Worm (Caenorhabditis elegans) whole organism, mixed stage, embryonic: ENCODE measurements around the gene fipp-1.

Experiments used
- M03D4.4 ChIP-seq: sonication (generic microtip); optimal IDR thresholded peaks from 2 replicates; lab custom pipeline; 2017; ENCODE audit warnings: mild to moderate bottlenecking, missing genetic modification characterization, missing compliant biosample characterization
- bed-3 ChIP-seq: fragments of 200-800 bp; sonication (Bioruptor generic); optimal IDR thresholded peaks from 3 replicates; lab custom pipeline; 2018; ENCODE audit warnings: mild to moderate bottlenecking, missing genetic modification characterization, moderate library complexity, missing compliant biosample characterization
- ceh-39 ChIP-seq: fragments of 150-350 bp; optimal IDR thresholded peaks from 2 replicates; lab custom pipeline; 2014; ENCODE audit warnings: missing biosample characterization, missing genetic modification characterization
- ceh-43 ChIP-seq: fragments of 200-800 bp; sonication (Bioruptor generic); optimal IDR thresholded peaks from 2 replicates; lab custom pipeline; 2018; ENCODE audit warnings: mild to moderate bottlenecking, missing genetic modification characterization, moderate library complexity, missing compliant biosample characterization
- ces-1 ChIP-seq: fragments of 150-350 bp; optimal IDR thresholded peaks from 2 replicates; lab custom pipeline; 2014; ENCODE audit warnings: missing biosample characterization, missing genetic modification reagents, missing genetic modification characterization
- cnd-1 ChIP-seq: fragments of 200-800 bp; sonication (Bioruptor generic); optimal IDR thresholded peaks from 2 replicates; lab custom pipeline; 2018; ENCODE audit warnings: mild to moderate bottlenecking, missing genetic modification characterization, missing compliant biosample characterization
- drap-1 ChIP-seq: fragments of 200-800 bp; sonication (Bioruptor generic); optimal IDR thresholded peaks from 3 replicates; lab custom pipeline; 2018; ENCODE audit warnings: mild to moderate bottlenecking, missing genetic modification characterization, missing compliant biosample characterization
- elt-1 ChIP-seq: sonication (generic microtip); optimal IDR thresholded peaks from 2 replicates; lab custom pipeline; 2017; ENCODE audit warnings: missing genetic modification characterization, mild to moderate bottlenecking, missing compliant biosample characterization, antibody characterized with exemption, moderate library complexity, borderline replicate concordance; ENCODE audit not compliant: insufficient read depth
- elt-3 ChIP-seq: fragments of 150-350 bp; optimal IDR thresholded peaks from 2 replicates; lab custom pipeline; 2014; ENCODE audit warnings: missing biosample characterization, missing genetic modification characterization
- flh-1 ChIP-seq: fragments of 200-800 bp; sonication (Bioruptor generic); optimal IDR thresholded peaks from 2 replicates; lab custom pipeline; 2018; ENCODE audit warnings: mild to moderate bottlenecking, missing genetic modification characterization, moderate library complexity, missing compliant biosample characterization
- ham-2 ChIP-seq: fragments of 200-800 bp; sonication (Bioruptor generic); optimal IDR thresholded peaks from 2 replicates; lab custom pipeline; 2018; ENCODE audit warnings: mild to moderate bottlenecking, missing genetic modification characterization, missing compliant biosample characterization
- hlh-1 ChIP-seq: fragments of 150-350 bp; optimal IDR thresholded peaks from 2 replicates; lab custom pipeline; 2014; ENCODE audit warnings: missing biosample characterization, missing genetic modification reagents, missing genetic modification characterization
- lin-13 ChIP-seq: fragments of 150-350 bp; optimal IDR thresholded peaks from 2 replicates; lab custom pipeline; 2014; ENCODE audit warnings: missing biosample characterization, missing genetic modification characterization
- lin-32 ChIP-seq: fragments of 200-800 bp; sonication (Bioruptor generic); optimal IDR thresholded peaks from 2 replicates; lab custom pipeline; 2018; ENCODE audit warnings: mild to moderate bottlenecking, missing genetic modification characterization, missing compliant biosample characterization
- lsy-2 ChIP-seq: fragments of 150-350 bp; optimal IDR thresholded peaks from 2 replicates; lab custom pipeline; 2014; ENCODE audit warnings: missing biosample characterization, missing genetic modification characterization
- mab-5 ChIP-seq: fragments of 150-350 bp; optimal IDR thresholded peaks from 2 replicates; lab custom pipeline; 2014; ENCODE audit warnings: missing biosample characterization, missing genetic modification characterization
- mep-1 ChIP-seq: fragments of 150-350 bp; optimal IDR thresholded peaks from 2 replicates; lab custom pipeline; 2017; ENCODE audit warnings: missing biosample characterization, missing genetic modification reagents, missing genetic modification characterization, inconsistent platforms
- mls-2 ChIP-seq: sonication (generic microtip); optimal IDR thresholded peaks from 2 replicates; lab custom pipeline; 2016; ENCODE audit warnings: mild to moderate bottlenecking, missing genetic modification characterization, moderate library complexity, missing compliant biosample characterization
- nhr-12 ChIP-seq: fragments of 150-350 bp; optimal IDR thresholded peaks from 2 replicates; lab custom pipeline; 2014; ENCODE audit warnings: missing biosample characterization, missing genetic modification characterization
- nhr-2 ChIP-seq: fragments of 150-350 bp; optimal IDR thresholded peaks from 2 replicates; lab custom pipeline; 2014; ENCODE audit warnings: missing biosample characterization, missing genetic modification characterization
- nhr-237 ChIP-seq: fragments of 150-350 bp; optimal IDR thresholded peaks from 2 replicates; lab custom pipeline; 2014; ENCODE audit warnings: missing biosample characterization, missing genetic modification characterization
- nhr-28 ChIP-seq: fragments of 150-350 bp; optimal IDR thresholded peaks from 2 replicates; lab custom pipeline; 2014; ENCODE audit warnings: missing biosample characterization, missing genetic modification characterization
- nhr-76 ChIP-seq: sonication (generic microtip); optimal IDR thresholded peaks from 2 replicates; lab custom pipeline; 2017; ENCODE audit warnings: missing biosample characterization, missing genetic modification characterization
- pha-4 ChIP-seq: fragments of 150-350 bp; optimal IDR thresholded peaks from 2 replicates; lab custom pipeline; 2018; ENCODE audit warnings: missing biosample characterization, missing genetic modification reagents, missing genetic modification characterization
- sem-2 ChIP-seq: fragments of 200-800 bp; sonication (Bioruptor generic); optimal IDR thresholded peaks from 2 replicates; lab custom pipeline; 2018; ENCODE audit warnings: mild to moderate bottlenecking, missing genetic modification characterization, missing compliant biosample characterization
- snpc-4 ChIP-seq: fragments of 150-350 bp; optimal IDR thresholded peaks from 2 replicates; lab custom pipeline; 2014; ENCODE audit warnings: missing biosample characterization, missing genetic modification characterization
- sptf-1 ChIP-seq: sonication (generic microtip); optimal IDR thresholded peaks from 2 replicates; lab custom pipeline; 2017; ENCODE audit warnings: mild to moderate bottlenecking, missing genetic modification characterization, moderate library complexity, missing compliant biosample characterization
- unc-120 ChIP-seq: sonication (generic microtip); optimal IDR thresholded peaks from 2 replicates; lab custom pipeline; 2017; ENCODE audit warnings: missing genetic modification characterization, missing compliant biosample characterization; ENCODE audit not compliant: poor library complexity, severe bottlenecking
- unc-39 ChIP-seq: fragments of 150-350 bp; optimal IDR thresholded peaks from 2 replicates; lab custom pipeline; 2014; ENCODE audit warnings: missing biosample characterization, missing genetic modification characterization
- unc-62 ChIP-seq: fragments of 150-350 bp; optimal IDR thresholded peaks from 2 replicates; lab custom pipeline; 2014; ENCODE audit warnings: missing biosample characterization, missing genetic modification reagents, missing genetic modification characterization
- zip-8 ChIP-seq: fragments of 150-350 bp; optimal IDR thresholded peaks from 2 replicates; lab custom pipeline; 2014; ENCODE audit warnings: missing biosample characterization, missing genetic modification characterization
- ztf-11 ChIP-seq: fragments of 150-350 bp; optimal IDR thresholded peaks from 2 replicates; lab custom pipeline; 2014; ENCODE audit warnings: missing biosample characterization, missing genetic modification characterization

Gene fipp-1

ce11 chrV:4382298-4382697, 10.7 kb downstream of the fipp-1 start, which contains the start of gene F13A2.1:
Gene F13A2.1 (minus strand): TSS chrV:4382398.
- TF ChIP-seq elt-1 (no peak), M03D4.4 (tag; lab: Kevin White, UChicago) (no peak), hlh-1 (tag; lab: Kevin White, UChicago) (no peak), nhr-2 (tag; lab: Kevin White, UChicago) (no peak), ham-2 (GFP tag; lab: Kevin White, UChicago) (no peak), mep-1 (tag; lab: Kevin White, UChicago) (no peak), drap-1 (GFP tag; lab: Kevin White, UChicago) (no peak), nhr-28 (tag; lab: Kevin White, UChicago) (no peak), sptf-1 (no peak), mls-2 (tag; lab: Kevin White, UChicago) (no peak), lin-32 (GFP tag; lab: Kevin White, UChicago) (no peak), snpc-4 (no peak), cnd-1 (tag; lab: Kevin White, UChicago) (no peak), flh-1 (GFP tag; lab: Kevin White, UChicago) (no peak), pha-4 (tag; lab: Kevin White, UChicago) (no peak), elt-3 (tag; lab: Kevin White, UChicago) (no peak), ztf-11 (no peak), lin-13 (tag; lab: Kevin White, UChicago) (no peak)

ce11 chrV:4384482-4384881, 12.9 kb downstream of the fipp-1 start, which contains the start of gene F13A2.2:
Gene F13A2.2 (minus strand): TSS chrV:4384582.
- TF ChIP-seq ham-2 (GFP tag; lab: Kevin White, UChicago): no peak
- no peak for TF ChIP-seq nhr-76 (tag; lab: Kevin White, UChicago)
- TF ChIP-seq elt-1: no peak
- no peak for TF ChIP-seq elt-3 (tag; lab: Kevin White, UChicago)
- no peak for TF ChIP-seq lin-32 (GFP tag; lab: Kevin White, UChicago)
- TF ChIP-seq cnd-1 (tag; lab: Kevin White, UChicago): no peak
- no peak for TF ChIP-seq ces-1
- no peak for TF ChIP-seq mls-2 (tag; lab: Kevin White, UChicago)
- TF ChIP-seq ceh-43 (GFP tag; lab: Kevin White, UChicago): no peak
- TF ChIP-seq sptf-1: no peak
- TF ChIP-seq hlh-1 (tag; lab: Kevin White, UChicago): no peak
- no peak for TF ChIP-seq zip-8
- no peak for TF ChIP-seq M03D4.4 (tag; lab: Kevin White, UChicago)
- no peak for TF ChIP-seq nhr-12 (tag; lab: Kevin White, UChicago)
- TF ChIP-seq unc-120 (tag; lab: Kevin White, UChicago): no peak
- no peak for TF ChIP-seq nhr-237 (tag; lab: Kevin White, UChicago)

ce11 chrV:4386173-4386572, 14.6 kb downstream of the fipp-1 start, which contains the start of gene F13A2.10:
Gene F13A2.10 (minus strand): TSS chrV:4386273.
- no peak for TF ChIP-seq unc-39 (tag; lab: Kevin White, UChicago)
- TF ChIP-seq ceh-43 (GFP tag; lab: Kevin White, UChicago): no peak
- TF ChIP-seq bed-3: no peak
- no peak for TF ChIP-seq elt-1
- TF ChIP-seq nhr-237 (tag; lab: Kevin White, UChicago): no peak
- TF ChIP-seq unc-120 (tag; lab: Kevin White, UChicago): no peak
- TF ChIP-seq pha-4 (tag; lab: Kevin White, UChicago): no peak
- TF ChIP-seq zip-8: no peak
- no peak for TF ChIP-seq ceh-39
- no peak for TF ChIP-seq ztf-11
- TF ChIP-seq unc-62 (GFP tag; lab: Kevin White, UChicago): no peak
- no peak for TF ChIP-seq mls-2 (tag; lab: Kevin White, UChicago)

ce11 chrV:4387402-4387801, 15.8 kb downstream of the fipp-1 start, which contains the start of gene F13A2.9:
Gene F13A2.9 (minus strand): TSS chrV:4387502.
- no peak for TF ChIP-seq ham-2 (GFP tag; lab: Kevin White, UChicago)
- TF ChIP-seq unc-120 (tag; lab: Kevin White, UChicago): no peak
- no peak for TF ChIP-seq ceh-39
- TF ChIP-seq mep-1 (tag; lab: Kevin White, UChicago): no peak
- no peak for TF ChIP-seq ceh-43 (GFP tag; lab: Kevin White, UChicago)
- TF ChIP-seq drap-1 (GFP tag; lab: Kevin White, UChicago): no peak
- TF ChIP-seq nhr-2 (tag; lab: Kevin White, UChicago): no peak
- no peak for TF ChIP-seq zip-8

ce11 chrV:4387916-4388315, 16.3 kb downstream of the fipp-1 start:
- no peak for TF ChIP-seq sptf-1
- TF ChIP-seq cnd-1 (tag; lab: Kevin White, UChicago): no peak
- TF ChIP-seq lsy-2 (tag; lab: Kevin White, UChicago): peak; percentile 21
- no peak for TF ChIP-seq mab-5 (tag; lab: Kevin White, UChicago)
- TF ChIP-seq sem-2 (GFP tag; lab: Kevin White, UChicago): no peak
- TF ChIP-seq flh-1 (GFP tag; lab: Kevin White, UChicago): no peak
- no peak for TF ChIP-seq mls-2 (tag; lab: Kevin White, UChicago)
- no peak for TF ChIP-seq elt-3 (tag; lab: Kevin White, UChicago)
